ENCODE assay signal across 5 worm cellular contexts in the genomic region with DNA sequence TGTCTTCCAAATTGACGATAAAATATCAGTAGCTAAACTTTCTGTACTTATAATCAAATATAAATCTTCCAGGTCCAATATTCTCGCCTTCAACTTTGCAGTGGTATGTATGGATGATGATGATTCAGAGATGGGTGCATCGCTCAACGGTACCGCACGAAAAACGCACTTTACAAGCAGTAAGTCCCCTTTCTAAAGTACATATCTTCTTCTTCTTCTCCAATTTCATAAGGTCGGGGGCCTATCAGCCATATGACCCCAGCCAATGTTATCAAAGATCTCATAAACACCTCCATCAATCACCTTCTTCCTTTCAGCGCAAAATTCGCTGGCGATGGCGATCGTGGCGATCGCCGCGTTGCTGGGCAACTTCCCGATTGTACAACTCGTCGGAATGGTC.
TF ChIP-seq lines count a peak whose summit lies in the region.

No protein-coding gene starts in this region.

TF ChIP-seq in whole organism, L1 larva, 84 proteins besides CTCF, POLR2A, EP300 and RAD21 (continues in another document):
- TF ChIP-seq unc-86 (tag; optimal IDR thresholded peaks at IDR 0.05; lab: Kevin White, UChicago) (no peak), elt-2 (tag; optimal IDR thresholded peaks at IDR 0.05; lab: Kevin White, UChicago) (no peak), nhr-90 (tag; optimal IDR thresholded peaks at IDR 0.05; lab: Kevin White, UChicago; ENCODE audit: poor library complexity) (no peak), rnt-1 (tag; optimal IDR thresholded peaks at IDR 0.05; lab: Kevin White, UChicago) (no peak), C04F5.9 (tag; optimal IDR thresholded peaks at IDR 0.05; lab: Kevin White, UChicago) (no peak), aha-1 (tag; optimal IDR thresholded peaks at IDR 0.05; lab: Kevin White, UChicago) (no peak), hlh-17 (GFP tag; optimal IDR thresholded peaks at IDR 0.05; lab: Kevin White, UChicago; ENCODE audit: borderline replicate concordance) (no peak), lir-3 (tag; optimal IDR thresholded peaks at IDR 0.05; lab: Kevin White, UChicago; ENCODE audit: poor library complexity) (no peak), efl-1 (optimal IDR thresholded peaks at IDR 0.05; lab: Kevin White, UChicago) (no peak), efl-1 (GFP tag; optimal IDR thresholded peaks at IDR 0.05 in 1 of 2; lab: Kevin White, UChicago) (no peak), pax-3 (tag; optimal IDR thresholded peaks at IDR 0.05; lab: Kevin White, UChicago) (no peak), fkh-10 (GFP tag; optimal IDR thresholded peaks at IDR 0.05; lab: Kevin White, UChicago) (no peak), lin-39 (tag; optimal IDR thresholded peaks at IDR 0.05; lab: Kevin White, UChicago) (no peak), egl-27 (tag; optimal IDR thresholded peaks at IDR 0.05; lab: Kevin White, UChicago) (no peak), nhr-77 (tag; optimal IDR thresholded peaks at IDR 0.05; lab: Kevin White, UChicago) (no peak), blmp-1 (tag; optimal IDR thresholded peaks at IDR 0.05; lab: Kevin White, UChicago) (peak; percentile 46), nhr-237 (tag; optimal IDR thresholded peaks at IDR 0.05; lab: Kevin White, UChicago) (no peak), isw-1 (GFP tag; IDR thresholded peaks at IDR 0.05; lab: Robert Waterston, UW) (no peak)

TF ChIP-seq in whole organism, L2 larva, 48 proteins besides CTCF, POLR2A, EP300 and RAD21:
- peak; percentile 71 for TF ChIP-seq nhr-21 (tag; optimal IDR thresholded peaks at IDR 0.05; lab: Kevin White, UChicago)
- TF ChIP-seq sma-3 (GFP tag; optimal IDR thresholded peaks at IDR 0.05; lab: Kevin White, UChicago): peak; percentile 35
- no peak for TF ChIP-seq snpc-4 (tag; optimal IDR thresholded peaks at IDR 0.05; lab: Kevin White, UChicago)
- TF ChIP-seq lin-11 (tag; optimal IDR thresholded peaks at IDR 0.05; lab: Kevin White, UChicago): no peak
- TF ChIP-seq egl-27 (tag; optimal IDR thresholded peaks at IDR 0.05; lab: Kevin White, UChicago): no peak
- peak; percentile 74 for TF ChIP-seq sma-9 (GFP tag; optimal IDR thresholded peaks at IDR 0.05; lab: Kevin White, UChicago)
- TF ChIP-seq sma-9 (tag; optimal IDR thresholded peaks at IDR 0.05; lab: Kevin White, UChicago): no peak
- TF ChIP-seq skn-1 (tag; optimal IDR thresholded peaks at IDR 0.05; lab: Kevin White, UChicago): no peak
- TF ChIP-seq lin-39 (tag; optimal IDR thresholded peaks at IDR 0.05; lab: Kevin White, UChicago): no peak
- no peak for TF ChIP-seq nhr-77 (tag; optimal IDR thresholded peaks at IDR 0.05; lab: Kevin White, UChicago)
- no peak for TF ChIP-seq ztf-1 (GFP tag; conservative IDR thresholded peaks at IDR 0.05; lab: Robert Waterston, UW)
- no peak for TF ChIP-seq unc-62 (GFP tag; optimal IDR thresholded peaks at IDR 0.05; lab: Kevin White, UChicago)
- no peak for TF ChIP-seq elt-3 (tag; optimal IDR thresholded peaks at IDR 0.05; lab: Kevin White, UChicago)
- no peak for TF ChIP-seq mbf-1 (tag; optimal IDR thresholded peaks at IDR 0.05; lab: Kevin White, UChicago)
- TF ChIP-seq nhr-6 (tag; optimal IDR thresholded peaks at IDR 0.05; lab: Kevin White, UChicago): no peak
- peak; percentile 45 for TF ChIP-seq ama-1 (optimal IDR thresholded peaks at IDR 0.05; lab: Kevin White, UChicago)
- no peak for TF ChIP-seq ceh-82 (tag; optimal IDR thresholded peaks at IDR 0.05; lab: Kevin White, UChicago)
- no peak for TF ChIP-seq crh-2 (tag; optimal IDR thresholded peaks at IDR 0.05; lab: Kevin White, UChicago)

TF ChIP-seq in whole organism, L3 larva, 47 proteins besides CTCF, POLR2A, EP300 and RAD21:
- peak; percentile 21 for TF ChIP-seq ama-1 (optimal IDR thresholded peaks at IDR 0.05; lab: Kevin White, UChicago)
- peak; percentile 48 for TF ChIP-seq nhr-23 (tag; optimal IDR thresholded peaks at IDR 0.05; lab: Kevin White, UChicago)
- peak in 1 of 3 experiments; percentile 24 for TF ChIP-seq elt-3 (tag; optimal IDR thresholded peaks at IDR 0.05; lab: Kevin White, UChicago)
- TF ChIP-seq nhr-43 (tag; optimal IDR thresholded peaks at IDR 0.05; lab: Kevin White, UChicago; ENCODE audit: poor library complexity, severe bottlenecking): no peak
- peak; percentile 12 for TF ChIP-seq nhr-25 (tag; optimal IDR thresholded peaks at IDR 0.05; lab: Kevin White, UChicago)
TF ChIP-seq in whole organism, L3 larva: peak in this region for 4.

TF ChIP-seq in whole organism, L4 larva, 104 proteins besides CTCF, POLR2A, EP300 and RAD21:
- TF ChIP-seq arid-1 (GFP tag; conservative IDR thresholded peaks at IDR 0.05; lab: Robert Waterston, UW) (no peak), F49E8.2 (tag; optimal IDR thresholded peaks at IDR 0.05; lab: Kevin White, UChicago; ENCODE audit: borderline replicate concordance) (no peak), nhr-28 (tag; optimal IDR thresholded peaks at IDR 0.05; lab: Kevin White, UChicago) (peak; percentile 13)
TF ChIP-seq in whole organism, L4 larva: peak in this region for 1.

TF ChIP-seq in whole organism, young adult, 124 proteins besides CTCF, POLR2A, EP300 and RAD21:
- no peak for TF ChIP-seq ztf-26 (tag; optimal IDR thresholded peaks at IDR 0.05; lab: Kevin White, UChicago)
- TF ChIP-seq Y53G8AR.9 (GFP tag; conservative IDR thresholded peaks at IDR 0.05; lab: Robert Waterston, UW): 0 out of 2 replicates have a peak, but pooled peaks have one; percentile 26
